Fruit fly (Drosophila melanogaster) whole organism: ENCODE results near the gene Trl.

Source experiments
- CG8478 ChIP-seq: fragments of >200 bp; optimal IDR thresholded peaks from 2 replicates; lab custom pipeline; 2018; ENCODE audit warnings: inconsistent platforms
- Dll ChIP-seq: fragments of >200 bp; optimal IDR thresholded peaks from 2 replicates; lab custom pipeline; 2017
- pan ChIP-seq: fragments of >200 bp; optimal IDR thresholded peaks from 2 replicates; lab custom pipeline; 2017
- psq ChIP-seq: fragments of >200 bp; optimal IDR thresholded peaks from 2 replicates; lab custom pipeline; 2017
- usp ChIP-seq: fragments of >200 bp; optimal IDR thresholded peaks from 2 replicates; lab custom pipeline; 2017; ENCODE audit warnings: missing biosample characterization, missing genetic modification characterization, mixed read lengths

DNA sequence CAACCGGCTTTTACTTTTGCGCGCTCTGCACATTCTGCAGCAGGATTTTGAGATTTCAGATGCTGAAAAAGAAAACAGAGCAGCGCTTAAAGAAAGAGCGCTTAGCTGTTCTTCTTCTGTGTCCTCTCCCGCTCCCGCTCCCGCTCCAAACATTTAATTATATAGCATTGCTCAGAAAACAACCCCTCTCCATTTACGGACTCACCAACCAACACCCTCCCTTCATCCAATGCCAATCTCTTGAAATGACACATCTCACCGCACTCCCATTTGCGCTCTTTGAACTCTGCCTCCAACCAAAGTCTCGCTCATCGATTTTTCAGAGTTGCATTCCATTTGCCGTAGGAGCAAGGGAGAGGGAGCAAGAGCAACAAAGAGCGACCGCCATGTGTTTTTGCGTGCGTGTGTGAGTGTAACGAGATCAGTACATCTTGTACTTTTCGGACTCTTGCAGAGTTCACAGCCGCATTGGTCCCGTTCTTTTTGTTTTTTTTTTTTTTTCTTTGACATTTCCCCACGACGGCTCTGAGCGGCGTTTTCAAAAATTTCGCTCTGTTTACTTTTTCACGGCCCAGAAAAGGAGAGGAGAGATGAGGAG lies 5.7 kb downstream of the Trl start:
- no peak for TF ChIP-seq CG8478
- no peak for TF ChIP-seq psq (lab: Kevin White, UChicago)
- TF ChIP-seq pan (lab: Kevin White, UChicago): no peak
- TF ChIP-seq Dll (lab: Kevin White, UChicago): peak; percentile 99
- TF ChIP-seq usp (GFP tag; lab: Kevin White, UChicago): no peak
